Fruit fly (Drosophila melanogaster): Measurements from ENCODE around the gene beat-Va.

- TF ChIP-seq tj (GFP tag; optimal IDR thresholded peaks at IDR 0.05) = no peak
- no peak for TF ChIP-seq CG7101 (tag; optimal IDR thresholded peaks at IDR 0.05)
- TF ChIP-seq kay (GFP tag; ENCODE audit: borderline replicate concordance) = no peak
- no peak for TF ChIP-seq Crg-1 (GFP tag; optimal IDR thresholded peaks at IDR 0.05)
- no peak for TF ChIP-seq Mnt (GFP tag; optimal IDR thresholded peaks at IDR 0.05)
- no peak for TF ChIP-seq pad (GFP tag; optimal IDR thresholded peaks at IDR 0.05)
- no peak for TF ChIP-seq CG11617 (GFP tag; optimal IDR thresholded peaks at IDR 0.05)
Observed at dm6 chr3R:12858079-12858478, 9.9 kb upstream of the beat-Va start.

Measured in whole organism, adult.